Fruit fly (Drosophila melanogaster) whole organism, wandering third instar larva: ENCODE data around the gene Mtch.

ENCODE experiments used
- Abd-B ChIP-seq: fragments of >200 bp; optimal IDR thresholded peaks from 2 replicates; lab custom pipeline; 2017; ENCODE audit warnings: missing biosample characterization, missing genetic modification characterization
- CG32264 ChIP-seq: fragments of 200-800 bp; sonication (Bioruptor generic); optimal IDR thresholded peaks from 2 replicates; lab custom pipeline; 2016; ENCODE audit warnings: missing biosample characterization, missing genetic modification characterization
- CG9705 ChIP-seq: fragments of 200-800 bp; sonication (Bioruptor generic); optimal IDR thresholded peaks from 2 replicates; lab custom pipeline; 2018; ENCODE audit warnings: missing biosample characterization, mild to moderate bottlenecking, missing genetic modification characterization
- CrebA ChIP-seq: fragments of 200-800 bp; sonication (Bioruptor generic); optimal IDR thresholded peaks from 2 replicates; lab custom pipeline; 2016; ENCODE audit warnings: missing biosample characterization, mild to moderate bottlenecking, missing genetic modification characterization, borderline replicate concordance
- Dfd ChIP-seq: fragments of >200 bp; optimal IDR thresholded peaks from 2 replicates; lab custom pipeline; 2017; ENCODE audit warnings: missing biosample characterization, missing genetic modification characterization
- Dif ChIP-seq: fragments of 200-275, 200-300 bp; sonication (Bioruptor generic); optimal IDR thresholded peaks from 2 replicates; lab custom pipeline; 2018; ENCODE audit warnings: missing biosample characterization, missing genetic modification characterization; ENCODE audit not compliant: partially characterized antibody
- GATAd ChIP-seq: sonication (Bioruptor generic); optimal IDR thresholded peaks from 2 replicates; lab custom pipeline; 2016; ENCODE audit warnings: missing biosample characterization, missing genetic modification characterization
- HLH106 ChIP-seq: fragments of 200-800 bp; optimal IDR thresholded peaks from 3 replicates; lab custom pipeline; 2019; ENCODE audit warnings: missing biosample characterization, mild to moderate bottlenecking, missing genetic modification characterization, moderate library complexity
- Hnf4 ChIP-seq: fragments of 200-800 bp; sonication (Bioruptor generic); optimal IDR thresholded peaks from 2 replicates; lab custom pipeline; 2016; ENCODE audit warnings: missing biosample characterization, mild to moderate bottlenecking, missing genetic modification characterization
- Hr78 ChIP-seq: fragments of >200 bp; optimal IDR thresholded peaks from 2 replicates; lab custom pipeline; 2017; ENCODE audit warnings: missing biosample characterization, missing genetic modification characterization
- Hr83 ChIP-seq: fragments of 200-300 bp; sonication (Bioruptor generic); optimal IDR thresholded peaks from 2 replicates; lab custom pipeline; 2016; ENCODE audit warnings: missing biosample characterization, mild to moderate bottlenecking, missing genetic modification characterization, moderate library complexity; ENCODE audit not compliant: poor library complexity, severe bottlenecking
- Jra ChIP-seq: sonication (Bioruptor generic); optimal IDR thresholded peaks from 2 replicates; lab custom pipeline; 2016; ENCODE audit warnings: missing biosample characterization, missing genetic modification characterization
- Mio ChIP-seq: sonication (Bioruptor generic); optimal IDR thresholded peaks from 2 replicates; lab custom pipeline; 2016; ENCODE audit warnings: missing biosample characterization, missing genetic modification characterization
- Myc ChIP-seq: fragments of >200 bp; optimal IDR thresholded peaks from 2 replicates; lab custom pipeline; 2017
- OdsH ChIP-seq: fragments of 200-800 bp; sonication (Bioruptor generic); optimal IDR thresholded peaks from 2 replicates; lab custom pipeline; 2016; ENCODE audit warnings: missing biosample characterization, mild to moderate bottlenecking, missing genetic modification characterization
- Rel ChIP-seq, 2 experiments: fragments of 200-800 bp; sonication (Bioruptor generic) in 1 of 2; optimal IDR thresholded peaks; 2 replicates in 1 of 2; 3 replicates in 1 of 2; lab custom pipeline; 2016 to 2019; ENCODE audit warnings: mild to moderate bottlenecking in 2 of 2, missing biosample characterization in 2 of 2, missing genetic modification characterization in 2 of 2, moderate library complexity in 1 of 2
- Sp1 ChIP-seq: fragments of 200-800 bp; sonication (Bioruptor generic); optimal IDR thresholded peaks from 3 replicates; lab custom pipeline; 2019; ENCODE audit warnings: missing biosample characterization, mild to moderate bottlenecking, missing genetic modification characterization, moderate library complexity
- Vsx2 ChIP-seq: fragments of 200-300, 225-300 bp; sonication (Bioruptor generic); optimal IDR thresholded peaks from 2 replicates; lab custom pipeline; 2018; ENCODE audit warnings: missing biosample characterization, missing genetic modification characterization; ENCODE audit not compliant: partially characterized antibody
- br ChIP-seq: fragments of 200-800 bp; sonication (Bioruptor generic); optimal IDR thresholded peaks from 2 replicates; lab custom pipeline; 2016; ENCODE audit warnings: missing biosample characterization, missing genetic modification characterization
- brk ChIP-seq: fragments of 200-800 bp; sonication (Bioruptor generic); optimal IDR thresholded peaks from 2 replicates; lab custom pipeline; 2016; ENCODE audit warnings: missing biosample characterization, mild to moderate bottlenecking, missing genetic modification characterization
- dl ChIP-seq, 2 experiments: fragments of 175-275, 200-275 bp in 1 of 2; fragments of 200-275 bp in 1 of 2; sonication (Bioruptor generic); optimal IDR thresholded peaks; lab custom pipeline; 2018; ENCODE audit warnings: mild to moderate bottlenecking in 2 of 2, missing biosample characterization in 2 of 2, missing genetic modification characterization in 2 of 2, moderate library complexity in 2 of 2; ENCODE audit not compliant: partially characterized antibody in 2 of 2, insufficient read depth in 1 of 2
- dmrt93B ChIP-seq: fragments of 200-800 bp; sonication (Bioruptor generic); optimal IDR thresholded peaks from 2 replicates; lab custom pipeline; 2018; ENCODE audit warnings: missing biosample characterization, mild to moderate bottlenecking, missing genetic modification characterization
- dsf ChIP-seq: sonication (Bioruptor generic); optimal IDR thresholded peaks from 2 replicates; lab custom pipeline; 2016; ENCODE audit warnings: missing biosample characterization, missing genetic modification characterization, borderline replicate concordance
- ey ChIP-seq: fragments of 200-800 bp; sonication (Bioruptor generic); optimal IDR thresholded peaks from 2 replicates; lab custom pipeline; 2016; ENCODE audit warnings: missing biosample characterization, missing genetic modification characterization
- foxo ChIP-seq, 2 experiments: fragments of 200-800 bp; sonication (Bioruptor generic); optimal IDR thresholded peaks; 2 replicates in 1 of 2; 3 replicates in 1 of 2; lab custom pipeline; 2016 to 2017; ENCODE audit warnings: missing biosample characterization in 2 of 2, missing genetic modification characterization in 2 of 2
- fru ChIP-seq: fragments of 200-800 bp; sonication (Bioruptor generic); optimal IDR thresholded peaks from 3 replicates; lab custom pipeline; 2016; ENCODE audit warnings: missing biosample characterization, mild to moderate bottlenecking, missing genetic modification characterization
- h ChIP-seq: fragments of 200-800 bp; sonication (Bioruptor generic); optimal IDR thresholded peaks from 3 replicates; lab custom pipeline; 2016; ENCODE audit warnings: missing biosample characterization, mild to moderate bottlenecking, missing genetic modification characterization
- jim ChIP-seq: fragments of 175-275, 200-325 bp; sonication (Bioruptor generic); optimal IDR thresholded peaks from 2 replicates; lab custom pipeline; 2016; ENCODE audit warnings: missing biosample characterization, mild to moderate bottlenecking, missing genetic modification characterization
- lola ChIP-seq: fragments of >200 bp; optimal IDR thresholded peaks from 2 replicates; lab custom pipeline; 2017; ENCODE audit warnings: missing biosample characterization, missing genetic modification characterization
- psq ChIP-seq: fragments of 200-800 bp; sonication (Bioruptor generic); optimal IDR thresholded peaks from 3 replicates; lab custom pipeline; 2017; ENCODE audit warnings: missing biosample characterization, mild to moderate bottlenecking, missing genetic modification characterization, moderate library complexity
- rgr ChIP-seq: fragments of 200-800 bp; sonication (Bioruptor generic); optimal IDR thresholded peaks from 3 replicates; lab custom pipeline; 2016; ENCODE audit warnings: missing biosample characterization, mild to moderate bottlenecking, missing genetic modification characterization
- sage ChIP-seq: fragments of 200-800 bp; sonication (Bioruptor generic); optimal IDR thresholded peaks from 2 replicates; lab custom pipeline; 2016; ENCODE audit warnings: missing biosample characterization, mild to moderate bottlenecking, missing genetic modification characterization
- sv ChIP-seq: fragments of 200-800 bp; sonication (Bioruptor generic); optimal IDR thresholded peaks from 3 replicates; lab custom pipeline; 2016; ENCODE audit warnings: missing biosample characterization, missing genetic modification characterization
- tai ChIP-seq: sonication (Bioruptor generic); optimal IDR thresholded peaks from 2 replicates; lab custom pipeline; 2016; ENCODE audit warnings: missing biosample characterization, missing genetic modification characterization
- usp ChIP-seq: fragments of >200 bp; optimal IDR thresholded peaks from 2 replicates; lab custom pipeline; 2017; ENCODE audit warnings: missing biosample characterization, missing genetic modification characterization
- woc ChIP-seq: sonication (Bioruptor generic); optimal IDR thresholded peaks from 2 replicates; lab custom pipeline; 2016; ENCODE audit warnings: missing biosample characterization, mild to moderate bottlenecking, missing genetic modification characterization

Gene Mtch

dm6 chr3L:199754-200596 lies 15.5 kb downstream of the Mtch start, which contains the start of the genes rno and mri (continued):
- TF ChIP-seq CrebA, result no peak
- no peak for TF ChIP-seq usp (GFP tag; lab: Kevin White, UChicago)
- TF ChIP-seq Hr78 (GFP tag; lab: Kevin White, UChicago), result no peak
- TF ChIP-seq OdsH (GFP tag; lab: Kevin White, UChicago), result peak; percentile 68
- TF ChIP-seq psq, result peak; percentile 52
- peak; percentile 17 for TF ChIP-seq h
- peak; percentile 78 for TF ChIP-seq HLH106 (tag; lab: Kevin White, UChicago)
- no peak for TF ChIP-seq Vsx2 (GFP tag; lab: Kevin White, UChicago)
- no peak for TF ChIP-seq Dif (GFP tag; lab: Kevin White, UChicago)
- TF ChIP-seq woc (GFP tag; lab: Kevin White, UChicago), result no peak
- no peak for TF ChIP-seq tai (GFP tag; lab: Kevin White, UChicago)
- peak; percentile 6 for TF ChIP-seq fru (GFP tag; lab: Kevin White, UChicago)

- TF ChIP-seq Rel (GFP tag; optimal IDR thresholded peaks at IDR 0.05; lab: Kevin White, UChicago) (no peak), Rel (tag; optimal IDR thresholded peaks at IDR 0.05; lab: Kevin White, UChicago) (peak; percentile 32), Myc (lab: Kevin White, UChicago) (peak; percentile 6), usp (GFP tag; lab: Kevin White, UChicago) (no peak), OdsH (GFP tag; lab: Kevin White, UChicago) (no peak), HLH106 (tag; lab: Kevin White, UChicago) (no peak), jim (GFP tag; lab: Kevin White, UChicago) (no peak), fru (GFP tag; lab: Kevin White, UChicago) (peak; percentile 38), h (no peak), tai (GFP tag; lab: Kevin White, UChicago) (no peak)
Measured at dm6 chr3L:203536-204135, 19.2 kb downstream of the Mtch start, which contains the start of gene NitFhit. Gene NitFhit, plus strand, starts transcription at chr3L:203730.

dm6 chr3L:205723-206284 lies 21.4 kb downstream of the Mtch start, which contains the start of the genes Gk1 and CG13876:
Gene Gk1, minus strand, starts transcription at chr3L:205844.
Gene CG13876, plus strand, starts transcription at chr3L:206134.
- TF ChIP-seq psq, result peak; percentile 91
- no peak for TF ChIP-seq CrebA
- TF ChIP-seq Mio (GFP tag; lab: Kevin White, UChicago), result no peak
- TF ChIP-seq GATAd (GFP tag; lab: Kevin White, UChicago), result no peak
- TF ChIP-seq ey, result peak; percentile 84
- peak; percentile 52 for TF ChIP-seq CG32264
- peak; percentile 94 for TF ChIP-seq h
- TF ChIP-seq Hnf4 (GFP tag; lab: Kevin White, UChicago), result peak; percentile 81
- peak; percentile 97 for TF ChIP-seq rgr (GFP tag; lab: Kevin White, UChicago)
- TF ChIP-seq OdsH (GFP tag; lab: Kevin White, UChicago), result peak; percentile 96
- no peak for TF ChIP-seq Vsx2 (GFP tag; lab: Kevin White, UChicago)
- no peak for TF ChIP-seq br
- no peak for TF ChIP-seq dl (GFP tag; optimal IDR thresholded peaks at IDR 0.05; lab: Kevin White, UChicago; ENCODE audit: insufficient read depth in 1 of 2, partially characterized antibody in 2 of 2)
- peak; percentile 6 for TF ChIP-seq Myc (lab: Kevin White, UChicago)
- peak; percentile 95 for TF ChIP-seq fru (GFP tag; lab: Kevin White, UChicago)
- TF ChIP-seq Rel (GFP tag; optimal IDR thresholded peaks at IDR 0.05; lab: Kevin White, UChicago), result peak; percentile 76
- TF ChIP-seq Rel (tag; optimal IDR thresholded peaks at IDR 0.05; lab: Kevin White, UChicago), result peak; percentile 90
- TF ChIP-seq Abd-B (GFP tag; lab: Kevin White, UChicago), result no peak
- TF ChIP-seq lola (GFP tag; lab: Kevin White, UChicago), result no peak
- no peak for TF ChIP-seq tai (GFP tag; lab: Kevin White, UChicago)
- TF ChIP-seq Hr78 (GFP tag; lab: Kevin White, UChicago), result no peak
- TF ChIP-seq CG9705, result peak; percentile 94
- TF ChIP-seq brk (GFP tag; lab: Kevin White, UChicago), result no peak
- TF ChIP-seq dmrt93B (GFP tag; lab: Kevin White, UChicago), result no peak
- peak; percentile 98 for TF ChIP-seq HLH106 (tag; lab: Kevin White, UChicago)
- peak; percentile 73 for TF ChIP-seq sv (GFP tag; lab: Kevin White, UChicago)
- peak in 1 of 2 experiments; percentile 97 for TF ChIP-seq foxo (GFP tag; optimal IDR thresholded peaks at IDR 0.05; lab: Kevin White, UChicago)
- no peak for TF ChIP-seq Dfd
- TF ChIP-seq Dif (GFP tag; lab: Kevin White, UChicago), result no peak
- TF ChIP-seq Jra (GFP tag; lab: Kevin White, UChicago), result peak; percentile 77
- no peak for TF ChIP-seq jim (GFP tag; lab: Kevin White, UChicago)
- TF ChIP-seq dsf (GFP tag; lab: Kevin White, UChicago), result peak; percentile 51
- TF ChIP-seq Hr83 (GFP tag; lab: Kevin White, UChicago), result peak; percentile 21
- no peak for TF ChIP-seq sage (GFP tag; lab: Kevin White, UChicago)
- TF ChIP-seq Sp1 (GFP tag; lab: Kevin White, UChicago), result peak; percentile 98
